Fruit fly (Drosophila melanogaster): ENCODE measurements around the gene CG13055.
A peak's percentile ranks its signal among the peaks of the same experiment; 100 is the strongest.

CG13055 gene

DNA sequence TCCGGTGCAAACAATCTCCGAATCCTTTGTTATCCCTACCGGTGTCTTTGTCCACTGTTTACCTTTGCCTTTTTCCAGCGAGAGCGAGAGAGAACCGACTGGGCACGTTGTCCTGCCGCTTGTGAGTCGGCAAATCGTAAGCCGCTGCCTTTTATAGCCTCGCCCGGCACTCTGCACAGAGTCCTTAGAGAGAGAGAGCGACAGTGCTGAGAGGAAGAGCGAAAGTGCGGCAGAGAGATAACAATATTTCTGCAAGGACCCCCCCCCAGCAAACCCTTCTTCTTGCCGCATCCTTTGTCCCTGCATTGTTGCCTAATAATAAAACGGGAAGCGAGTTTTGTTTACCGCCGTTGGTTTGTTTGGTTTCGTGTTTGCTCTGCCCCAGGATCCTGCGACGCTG lies at the start of gene CG13055:
TSS of gene CG13055 (minus strand) at position 101 of the 400 bp plus-strand sequence.
- TF ChIP-seq Hnf4 (GFP tag; optimal IDR thresholded peaks at IDR 0.05), result no peak
- TF ChIP-seq CG32264 (GFP tag; optimal IDR thresholded peaks at IDR 0.05), result no peak
- TF ChIP-seq psq (GFP tag; optimal IDR thresholded peaks at IDR 0.05), result no peak
- no peak for TF ChIP-seq foxo (GFP tag; optimal IDR thresholded peaks at IDR 0.05)
- no peak for TF ChIP-seq ey (GFP tag; optimal IDR thresholded peaks at IDR 0.05)
- TF ChIP-seq lola (GFP tag; optimal IDR thresholded peaks at IDR 0.05), result no peak
- no peak for TF ChIP-seq pan (optimal IDR thresholded peaks at IDR 0.05)
- no peak for TF ChIP-seq woc (GFP tag; optimal IDR thresholded peaks at IDR 0.05)
- no peak for TF ChIP-seq Rel (GFP tag; optimal IDR thresholded peaks at IDR 0.05)
- no peak for TF ChIP-seq Rel (tag; optimal IDR thresholded peaks at IDR 0.05)
- no peak for TF ChIP-seq fru (GFP tag; optimal IDR thresholded peaks at IDR 0.05)

dm6 chr3L:16301153-16301552 lies 49.0 kb upstream of the CG13055 start, which contains the start of gene CG4982:
TSS of gene CG4982 (plus strand) at chr3L:16301453.
- TF ChIP-seq sv (GFP tag; optimal IDR thresholded peaks at IDR 0.05) (no peak), dmrt93B (GFP tag; optimal IDR thresholded peaks at IDR 0.05) (no peak), Mio (GFP tag; optimal IDR thresholded peaks at IDR 0.05) (no peak), rgr (GFP tag; optimal IDR thresholded peaks at IDR 0.05) (no peak), usp (GFP tag; optimal IDR thresholded peaks at IDR 0.05) (no peak), sage (GFP tag; optimal IDR thresholded peaks at IDR 0.05) (no peak), N (GFP tag; optimal IDR thresholded peaks at IDR 0.05) (no peak), dsf (GFP tag; optimal IDR thresholded peaks at IDR 0.05; ENCODE audit: borderline replicate concordance) (no peak), Dif (GFP tag; optimal IDR thresholded peaks at IDR 0.05; ENCODE audit: partially characterized antibody) (no peak), pan (optimal IDR thresholded peaks at IDR 0.05) (no peak), Sp1 (GFP tag; optimal IDR thresholded peaks at IDR 0.05) (no peak)

dm6 chr3L:16295447-16295846 lies 43.3 kb upstream of the CG13055 start, which contains the start of gene CG4962:
TSS of gene CG4962 (minus strand) at chr3L:16295547.
- TF ChIP-seq Vsx2 (GFP tag; optimal IDR thresholded peaks at IDR 0.05; ENCODE audit: partially characterized antibody) (no peak), Hr78 (GFP tag; optimal IDR thresholded peaks at IDR 0.05) (no peak), Hr83 (GFP tag; optimal IDR thresholded peaks at IDR 0.05; ENCODE audit: poor library complexity, severe bottlenecking) (no peak), sage (GFP tag; optimal IDR thresholded peaks at IDR 0.05) (no peak), GATAd (GFP tag; optimal IDR thresholded peaks at IDR 0.05) (no peak), rgr (GFP tag; optimal IDR thresholded peaks at IDR 0.05) (no peak), jim (GFP tag; optimal IDR thresholded peaks at IDR 0.05) (no peak)

- TF ChIP-seq Hr83 (GFP tag; optimal IDR thresholded peaks at IDR 0.05; ENCODE audit: poor library complexity, severe bottlenecking) (no peak), CG32264 (GFP tag; optimal IDR thresholded peaks at IDR 0.05) (no peak), dsf (GFP tag; optimal IDR thresholded peaks at IDR 0.05; ENCODE audit: borderline replicate concordance) (no peak), Vsx2 (GFP tag; optimal IDR thresholded peaks at IDR 0.05; ENCODE audit: partially characterized antibody) (peak; percentile 88), sage (GFP tag; optimal IDR thresholded peaks at IDR 0.05) (no peak), foxo (GFP tag; optimal IDR thresholded peaks at IDR 0.05) (no peak), GATAd (GFP tag; optimal IDR thresholded peaks at IDR 0.05) (no peak), usp (GFP tag; optimal IDR thresholded peaks at IDR 0.05) (no peak), Myc (optimal IDR thresholded peaks at IDR 0.05) (peak; percentile 76), N (GFP tag; optimal IDR thresholded peaks at IDR 0.05) (peak; percentile 32), jim (GFP tag; optimal IDR thresholded peaks at IDR 0.05) (no peak), OdsH (GFP tag; optimal IDR thresholded peaks at IDR 0.05) (no peak), psq (GFP tag; optimal IDR thresholded peaks at IDR 0.05) (no peak), lola (GFP tag; optimal IDR thresholded peaks at IDR 0.05) (peak; percentile 51), sv (GFP tag; optimal IDR thresholded peaks at IDR 0.05) (no peak), rgr (GFP tag; optimal IDR thresholded peaks at IDR 0.05) (no peak), Dif (GFP tag; optimal IDR thresholded peaks at IDR 0.05; ENCODE audit: partially characterized antibody) (no peak), br (GFP tag; optimal IDR thresholded peaks at IDR 0.05) (no peak), Rel (GFP tag; optimal IDR thresholded peaks at IDR 0.05) (no peak), Rel (tag; optimal IDR thresholded peaks at IDR 0.05) (no peak), Dfd (GFP tag; optimal IDR thresholded peaks at IDR 0.05) (no peak), Hr78 (GFP tag; optimal IDR thresholded peaks at IDR 0.05) (no peak), h (GFP tag; optimal IDR thresholded peaks at IDR 0.05) (no peak)
These were observed 39.5 kb upstream of the CG13055 start for dm6 chr3L:16291678-16292077.

DNA sequence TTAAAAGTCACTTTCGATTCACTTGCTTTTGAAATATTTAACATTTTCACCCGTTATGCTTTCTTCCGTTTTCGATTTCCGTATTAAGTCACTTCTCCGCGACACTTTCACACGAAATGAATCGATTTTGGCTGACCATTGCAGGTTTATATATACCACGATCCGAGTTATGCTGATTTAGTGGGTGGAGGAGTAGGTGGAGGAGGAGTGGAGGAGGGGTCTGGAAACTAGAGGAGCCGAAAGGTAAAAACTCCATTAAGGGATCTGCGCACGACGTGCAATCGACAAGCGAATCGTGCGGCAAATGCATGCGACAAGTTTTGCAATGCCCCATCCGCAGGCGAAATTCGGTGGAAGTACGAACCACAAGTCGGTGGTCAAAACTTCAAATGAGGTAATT lies 38.7 kb upstream of the CG13055 start, which contains the start of gene CG13045:
TSS of gene CG13045 (minus strand) at position 101 of the 400 bp plus-strand sequence.
- no peak for TF ChIP-seq dmrt93B (GFP tag; optimal IDR thresholded peaks at IDR 0.05)
- no peak for TF ChIP-seq GATAd (GFP tag; optimal IDR thresholded peaks at IDR 0.05)
- no peak for TF ChIP-seq CG9705 (GFP tag; optimal IDR thresholded peaks at IDR 0.05)
- no peak for TF ChIP-seq CrebA (GFP tag; optimal IDR thresholded peaks at IDR 0.05; ENCODE audit: borderline replicate concordance)
- TF ChIP-seq Sp1 (GFP tag; optimal IDR thresholded peaks at IDR 0.05), result no peak
- TF ChIP-seq usp (GFP tag; optimal IDR thresholded peaks at IDR 0.05), result no peak
- TF ChIP-seq foxo (GFP tag; optimal IDR thresholded peaks at IDR 0.05), result no peak
- TF ChIP-seq Rel (GFP tag; optimal IDR thresholded peaks at IDR 0.05), result no peak
- TF ChIP-seq Rel (tag; optimal IDR thresholded peaks at IDR 0.05), result no peak
- no peak for TF ChIP-seq Myc (optimal IDR thresholded peaks at IDR 0.05)
- TF ChIP-seq br (GFP tag; optimal IDR thresholded peaks at IDR 0.05), result no peak

Data from whole organism, wandering third instar larva.